Fruit fly (Drosophila melanogaster) whole organism, embryonic: ENCODE measurements around the gene Rad9.

Source experiments
- Aef1 ChIP-seq: fragments of 200-800 bp; sonication (Bioruptor generic); IDR thresholded peaks from 3 replicates; pipeline ENCODE4 v1.3.6; 2022; ENCODE audit warnings: missing biosample characterization, missing genetic modification characterization
- BtbVII ChIP-seq: fragments of 200-800 bp; sonication (Bioruptor generic); optimal IDR thresholded peaks from 3 replicates; lab custom pipeline; 2017; ENCODE audit warnings: missing biosample characterization, mild to moderate bottlenecking, missing genetic modification characterization
- Bteb2 ChIP-seq: fragments of 200-800 bp; sonication (Bioruptor generic); optimal IDR thresholded peaks from 2 replicates; lab custom pipeline; 2016; ENCODE audit warnings: missing biosample characterization, missing genetic modification characterization
- CG11504 ChIP-seq: fragments of 200-800 bp; sonication (Bioruptor generic); optimal IDR thresholded peaks from 3 replicates; lab custom pipeline; 2019; ENCODE audit warnings: missing biosample characterization, mild to moderate bottlenecking, missing genetic modification characterization, moderate library complexity
- CG13287 ChIP-seq: fragments of 200-800 bp; sonication (Bioruptor generic); IDR thresholded peaks from 2 replicates; pipeline ENCODE4 v1.3.6; 2022; ENCODE audit warnings: missing biosample characterization, missing genetic modification characterization; ENCODE audit not compliant: partially characterized antibody
- CG13296 ChIP-seq: fragments of 200-800 bp; sonication (Bioruptor generic); optimal IDR thresholded peaks from 3 replicates; lab custom pipeline; 2018; ENCODE audit warnings: missing biosample characterization, mild to moderate bottlenecking, missing genetic modification characterization
- CG13894 ChIP-seq: fragments of 200-800 bp; sonication (Bioruptor generic); optimal IDR thresholded peaks from 3 replicates; lab custom pipeline; 2018; ENCODE audit warnings: missing biosample characterization, mild to moderate bottlenecking, missing genetic modification characterization, moderate library complexity
- CG14710 ChIP-seq: fragments of 200-800 bp; sonication (Bioruptor generic); optimal IDR thresholded peaks from 3 replicates; lab custom pipeline; 2019; ENCODE audit warnings: missing biosample characterization, mild to moderate bottlenecking, missing genetic modification characterization, moderate library complexity
- CG15601 ChIP-seq: fragments of 200-800 bp; sonication (Bioruptor generic); optimal IDR thresholded peaks from 3 replicates; lab custom pipeline; 2019; ENCODE audit warnings: missing biosample characterization, mild to moderate bottlenecking, missing genetic modification characterization, moderate library complexity
- CG1603 ChIP-seq: fragments of 200-800 bp; sonication (Bioruptor generic); optimal IDR thresholded peaks from 2 replicates; lab custom pipeline; 2019; ENCODE audit warnings: missing biosample characterization, mild to moderate bottlenecking, missing genetic modification characterization, moderate library complexity
- CG18262 ChIP-seq: fragments of 200-800 bp; optimal IDR thresholded peaks from 3 replicates; lab custom pipeline; 2019; ENCODE audit warnings: missing biosample characterization, mild to moderate bottlenecking, missing genetic modification characterization, moderate library complexity
- CG18599 ChIP-seq: fragments of 200-800 bp; sonication (Bioruptor generic); optimal IDR thresholded peaks from 3 replicates; lab custom pipeline; 2017; ENCODE audit warnings: missing biosample characterization, missing genetic modification characterization, mild to moderate bottlenecking, moderate library complexity, missing genetic modification reagents
- CG2199 ChIP-seq: fragments of 200-800 bp; sonication (Bioruptor generic); IDR thresholded peaks from 3 replicates; pipeline ENCODE4 v1.3.6; 2022; ENCODE audit warnings: missing biosample characterization, missing genetic modification characterization
- CG31365 ChIP-seq: fragments of 200-800 bp; sonication (Bioruptor generic); optimal IDR thresholded peaks from 2 replicates; lab custom pipeline; 2018; ENCODE audit warnings: missing biosample characterization, mild to moderate bottlenecking, missing genetic modification characterization
- CG3163 ChIP-seq: fragments of 200-800 bp; sonication (Bioruptor generic); optimal IDR thresholded peaks from 3 replicates; lab custom pipeline; 2016; ENCODE audit warnings: missing biosample characterization, missing genetic modification characterization
- CG4360 ChIP-seq: fragments of 200-800 bp; sonication (Bioruptor generic); IDR thresholded peaks from 2 replicates; pipeline ENCODE4 v1.3.6; 2022; ENCODE audit warnings: missing biosample characterization, missing genetic modification characterization
- CG6813 ChIP-seq: fragments of 200-800 bp; sonication (Bioruptor generic); optimal IDR thresholded peaks from 2 replicates; lab custom pipeline; 2017; ENCODE audit warnings: missing biosample characterization, missing genetic modification characterization, mild to moderate bottlenecking, moderate library complexity, missing genetic modification reagents
- CG6854 ChIP-seq: fragments of 200-800 bp; sonication (Bioruptor generic); optimal IDR thresholded peaks from 3 replicates; lab custom pipeline; 2017; ENCODE audit warnings: missing biosample characterization, mild to moderate bottlenecking, missing genetic modification characterization
- CG8281 ChIP-seq: fragments of 200-800 bp; sonication (Bioruptor generic); optimal IDR thresholded peaks from 2 replicates; lab custom pipeline; 2018; ENCODE audit warnings: missing biosample characterization, mild to moderate bottlenecking, missing genetic modification characterization, moderate library complexity
- CG8290 ChIP-seq, 3 experiments: fragments of 200-800 bp; sonication (Bioruptor generic); optimal IDR thresholded peaks; 2 replicates each; lab custom pipeline; 2016 to 2019; ENCODE audit warnings: missing biosample characterization in 3 of 3, missing genetic modification characterization in 3 of 3, mild to moderate bottlenecking in 2 of 3, moderate library complexity in 1 of 3
- CG8765 ChIP-seq: fragments of 200-800 bp; sonication (Bioruptor generic); IDR thresholded peaks from 2 replicates; pipeline ENCODE4 v1.3.6; 2022; ENCODE audit warnings: missing biosample characterization, missing genetic modification characterization
- CTCF ChIP-seq: fragments of 200-800 bp; sonication (Bioruptor generic); optimal IDR thresholded peaks from 2 replicates; lab custom pipeline; 2017; ENCODE audit warnings: missing biosample characterization, mild to moderate bottlenecking, missing genetic modification characterization, moderate library complexity
- CkIIα-i1 ChIP-seq: fragments of 200-800 bp; sonication (Bioruptor generic); IDR thresholded peaks from 2 replicates; pipeline ENCODE4 v1.3.6; 2022; ENCODE audit warnings: missing biosample characterization, missing genetic modification characterization
- D19B ChIP-seq: fragments of 200-800 bp; sonication (Bioruptor generic); optimal IDR thresholded peaks from 2 replicates; lab custom pipeline; 2017; ENCODE audit warnings: missing biosample characterization, mild to moderate bottlenecking, missing genetic modification characterization
- HmgZ ChIP-seq: fragments of 200-800 bp; sonication (Bioruptor generic); optimal IDR thresholded peaks from 2 replicates; lab custom pipeline; 2018; ENCODE audit warnings: missing biosample characterization, mild to moderate bottlenecking, missing genetic modification characterization
- Hr39 ChIP-seq: fragments of >200 bp; optimal IDR thresholded peaks from 2 replicates; lab custom pipeline; 2017
- Lpt ChIP-seq: fragments of >200 bp; optimal IDR thresholded peaks from 2 replicates; lab custom pipeline; 2018; ENCODE audit warnings: missing biosample characterization, missing genetic modification characterization
- Med ChIP-seq: fragments of 200-800 bp; sonication (Bioruptor generic); peaks from one replicate; lab custom pipeline; 2016; ENCODE audit warnings: missing biosample characterization, missing genetic modification characterization, mild to moderate bottlenecking, inconsistent platforms, moderate library complexity
- Meics ChIP-seq: fragments of 200-800 bp; sonication (Bioruptor generic); optimal IDR thresholded peaks from 2 replicates; lab custom pipeline; 2017; ENCODE audit warnings: missing biosample characterization, mild to moderate bottlenecking, missing genetic modification characterization
- Sry-β ChIP-seq: fragments of 200-800 bp; sonication (Bioruptor generic); optimal IDR thresholded peaks from 2 replicates; lab custom pipeline; 2018; ENCODE audit warnings: missing biosample characterization, mild to moderate bottlenecking, missing genetic modification characterization, moderate library complexity
- Trl ChIP-seq, 3 experiments: fragments of >200 bp in 2 of 3; fragments of 200-800 bp in 1 of 3; sonication (Bioruptor generic) in 1 of 3; optimal IDR thresholded peaks; 2 replicates in 1 of 3; 3 replicates in 2 of 3; lab custom pipeline; 2016 to 2017; ENCODE audit warnings: missing biosample characterization in 1 of 3, missing genetic modification characterization in 1 of 3
- Xbp1 ChIP-seq: fragments of 200-800 bp; sonication (Bioruptor generic); optimal IDR thresholded peaks from 3 replicates; lab custom pipeline; 2016; ENCODE audit warnings: missing biosample characterization, mild to moderate bottlenecking, missing genetic modification characterization
- ac ChIP-seq: fragments of 200-800 bp; sonication (Bioruptor generic); optimal IDR thresholded peaks from 3 replicates; lab custom pipeline; 2017; ENCODE audit warnings: missing biosample characterization, mild to moderate bottlenecking, missing genetic modification characterization
- cg ChIP-seq: fragments of 200-800 bp; sonication (Bioruptor generic); optimal IDR thresholded peaks from 3 replicates; lab custom pipeline; 2019; ENCODE audit warnings: missing biosample characterization, mild to moderate bottlenecking, missing genetic modification characterization, moderate library complexity
- dati ChIP-seq: fragments of 200-800 bp; sonication (Bioruptor generic); IDR thresholded peaks from 2 replicates; pipeline ENCODE4 v1.3.6; 2022; ENCODE audit warnings: missing biosample characterization, missing genetic modification characterization
- dmrt99B ChIP-seq: fragments of 200-800 bp; sonication (Bioruptor generic); optimal IDR thresholded peaks from 2 replicates; lab custom pipeline; 2018; ENCODE audit warnings: missing biosample characterization, mild to moderate bottlenecking, missing genetic modification characterization, moderate library complexity
- exex ChIP-seq: fragments of 200-800 bp; sonication (Bioruptor generic); optimal IDR thresholded peaks from 4 replicates; lab custom pipeline; 2018; ENCODE audit warnings: missing biosample characterization, mild to moderate bottlenecking, missing genetic modification characterization, moderate library complexity
- grn ChIP-seq: fragments of 200-800 bp; sonication (Bioruptor generic); optimal IDR thresholded peaks from 3 replicates; lab custom pipeline; 2017; ENCODE audit warnings: missing biosample characterization, missing genetic modification characterization
- gt ChIP-seq: fragments of 200-800 bp; sonication (Bioruptor generic); IDR thresholded peaks from 2 replicates; pipeline ENCODE4 v1.3.6; 2022; ENCODE audit warnings: missing biosample characterization, missing genetic modification characterization
- hbn ChIP-seq: fragments of 200-800 bp; sonication (Bioruptor generic); IDR thresholded peaks from 2 replicates; pipeline ENCODE4 v1.3.6; 2022; ENCODE audit warnings: missing biosample characterization, missing genetic modification characterization; ENCODE audit not compliant: partially characterized antibody
- kah ChIP-seq: fragments of 200-800 bp; sonication (Bioruptor generic); optimal IDR thresholded peaks from 2 replicates; lab custom pipeline; 2018; ENCODE audit warnings: missing biosample characterization, mild to moderate bottlenecking, missing genetic modification characterization
- ken ChIP-seq: fragments of 200-800 bp; sonication (Bioruptor generic); IDR thresholded peaks from 3 replicates; pipeline ENCODE4 v1.3.6; 2022; ENCODE audit warnings: missing biosample characterization, missing genetic modification characterization
- nerfin-2 ChIP-seq: fragments of 200-800 bp; sonication (Bioruptor generic); IDR thresholded peaks from 2 replicates; pipeline ENCODE4 v1.3.6; 2022; ENCODE audit warnings: missing biosample characterization, missing genetic modification characterization; ENCODE audit not compliant: partially characterized antibody
- sd ChIP-seq: fragments of 200-800 bp; sonication (Bioruptor generic); optimal IDR thresholded peaks from 3 replicates; lab custom pipeline; 2018; ENCODE audit warnings: missing biosample characterization, mild to moderate bottlenecking, missing genetic modification characterization, moderate library complexity
- sens ChIP-seq: fragments of 200-800 bp; sonication (Bioruptor generic); peaks from one replicate; lab custom pipeline; 2016; ENCODE audit warnings: missing biosample characterization, missing genetic modification characterization
- tio ChIP-seq: fragments of 200-800 bp; sonication (Bioruptor generic); optimal IDR thresholded peaks from 2 replicates; lab custom pipeline; 2017; ENCODE audit warnings: missing biosample characterization, missing genetic modification characterization, inconsistent platforms
- zen2 ChIP-seq: fragments of 200-800 bp; sonication (Bioruptor generic); IDR thresholded peaks from 3 replicates; pipeline ENCODE4 v1.3.6; 2022; ENCODE audit warnings: missing biosample characterization, missing genetic modification characterization; ENCODE audit not compliant: partially characterized antibody
- zf30C ChIP-seq: fragments of 200-800 bp; sonication (Bioruptor generic); optimal IDR thresholded peaks from 3 replicates; lab custom pipeline; 2018; ENCODE audit warnings: missing biosample characterization, mild to moderate bottlenecking, missing genetic modification characterization

Gene Rad9

dm6 chr3L:18848436-18848835 lies 23.9 kb downstream of the Rad9 start (continued):
- TF ChIP-seq CG4360 (0 out of 2 replicates have a peak, but pooled peaks have one; percentile 23), CG6813 (GFP tag; lab: Kevin White, UChicago) (peak; percentile 55), Bteb2 (GFP tag; lab: Kevin White, UChicago) (peak; percentile 34), CG11504 (tag; lab: Kevin White, UChicago) (peak; percentile 71), CG13296 (GFP tag; lab: Kevin White, UChicago) (peak; percentile 67), Lpt (no peak), CG2199 (GFP tag; lab: Robert Waterston, UW) (peak; percentile 95), ken (GFP tag; lab: Robert Waterston, UW) (no peak; the same call in 2 of the 3 replicates), CG1603 (peak; percentile 78), CG15601 (tag; lab: Kevin White, UChicago) (peak; percentile 74)
- TF ChIP-seq, all 482 proteins: peak for 256

dm6 chr3L:18846272-18846741 lies 26.0 kb downstream of the Rad9 start:
- TF ChIP-seq grn (GFP tag; lab: Kevin White, UChicago) (peak; percentile 2), gt (GFP tag; lab: Robert Waterston, UW) (no peak), CG8765 (GFP tag; lab: Robert Waterston, UW) (no peak), nerfin-2 (GFP tag; lab: Robert Waterston, UW) (no peak), ac (GFP tag; lab: Kevin White, UChicago) (no peak), Trl (optimal IDR thresholded peaks at IDR 0.05; lab: Kevin White, UChicago) (peak; percentile 78 to 96), Trl (GFP tag; optimal IDR thresholded peaks at IDR 0.05; lab: Kevin White, UChicago) (no peak), Sry-β (GFP tag; lab: Kevin White, UChicago) (no peak), BtbVII (peak; percentile 28), CG14710 (tag; lab: Kevin White, UChicago) (peak; percentile 25), kah (GFP tag; lab: Kevin White, UChicago) (peak; percentile 22), Aef1 (GFP tag; lab: Robert Waterston, UW) (no peak), exex (peak; percentile 12), CG6854 (GFP tag; lab: Kevin White, UChicago) (no peak), CG3163 (GFP tag; lab: Kevin White, UChicago) (peak; percentile 56), CTCF (GFP tag; lab: Kevin White, UChicago) (peak; percentile 80), CG31365 (tag; lab: Kevin White, UChicago) (no peak), hbn (GFP tag; lab: Robert Waterston, UW) (no peak), Hr39 (lab: Kevin White, UChicago) (no peak), zen2 (no peak), sd (tag; lab: Kevin White, UChicago) (peak; percentile 46), zf30C (peak; percentile 7), CG6813 (GFP tag; lab: Kevin White, UChicago) (peak; percentile 53), Meics (peak; percentile 27), D19B (GFP tag; lab: Kevin White, UChicago) (no peak), sens (peak; percentile 38), CG18599 (peak; percentile 14), CG18262 (tag; lab: Kevin White, UChicago) (peak; percentile 28), tio (GFP tag; lab: Kevin White, UChicago) (no peak), dmrt99B (peak; percentile 24), CkIIα-i1 (GFP tag; lab: Robert Waterston, UW) (no peak), CG13894 (tag; lab: Kevin White, UChicago) (peak; percentile 42), CG13287 (peak; percentile 34; the same call in 1 of the 2 replicates), CG2199 (GFP tag; lab: Robert Waterston, UW) (no peak; the same call in 1 of the 3 replicates), Med (peak; percentile 11), HmgZ (tag; lab: Kevin White, UChicago) (no peak), cg (peak; percentile 45), Xbp1 (no peak), CG8281 (tag; lab: Kevin White, UChicago) (no peak), CG8290 (GFP tag; optimal IDR thresholded peaks at IDR 0.05; lab: Kevin White, UChicago) (no peak), CG8290 (tag; optimal IDR thresholded peaks at IDR 0.05; lab: Kevin White, UChicago) (no peak), dati (no peak)
